Worm (Caenorhabditis elegans): ENCODE data around the gene skr-19.

- TF ChIP-seq egl-27 (tag; optimal IDR thresholded peaks at IDR 0.05) (no peak), crh-2 (tag; optimal IDR thresholded peaks at IDR 0.05) (no peak), unc-62 (GFP tag; optimal IDR thresholded peaks at IDR 0.05) (no peak), nhr-77 (tag; optimal IDR thresholded peaks at IDR 0.05) (no peak), elt-3 (tag; optimal IDR thresholded peaks at IDR 0.05) (no peak), fos-1 (tag; optimal IDR thresholded peaks at IDR 0.05) (no peak), mdl-1 (tag; optimal IDR thresholded peaks at IDR 0.05) (no peak), ztf-1 (GFP tag; conservative IDR thresholded peaks at IDR 0.05) (no peak), lin-11 (tag; optimal IDR thresholded peaks at IDR 0.05) (no peak)
Observed at ce11 chrX:13201401-13201800, 23.1 kb downstream of the skr-19 start, which contains the start of gene unc-9.
